Worm (Caenorhabditis elegans): ENCODE measurements around the gene srd-35.

srd-35 gene

DNA sequence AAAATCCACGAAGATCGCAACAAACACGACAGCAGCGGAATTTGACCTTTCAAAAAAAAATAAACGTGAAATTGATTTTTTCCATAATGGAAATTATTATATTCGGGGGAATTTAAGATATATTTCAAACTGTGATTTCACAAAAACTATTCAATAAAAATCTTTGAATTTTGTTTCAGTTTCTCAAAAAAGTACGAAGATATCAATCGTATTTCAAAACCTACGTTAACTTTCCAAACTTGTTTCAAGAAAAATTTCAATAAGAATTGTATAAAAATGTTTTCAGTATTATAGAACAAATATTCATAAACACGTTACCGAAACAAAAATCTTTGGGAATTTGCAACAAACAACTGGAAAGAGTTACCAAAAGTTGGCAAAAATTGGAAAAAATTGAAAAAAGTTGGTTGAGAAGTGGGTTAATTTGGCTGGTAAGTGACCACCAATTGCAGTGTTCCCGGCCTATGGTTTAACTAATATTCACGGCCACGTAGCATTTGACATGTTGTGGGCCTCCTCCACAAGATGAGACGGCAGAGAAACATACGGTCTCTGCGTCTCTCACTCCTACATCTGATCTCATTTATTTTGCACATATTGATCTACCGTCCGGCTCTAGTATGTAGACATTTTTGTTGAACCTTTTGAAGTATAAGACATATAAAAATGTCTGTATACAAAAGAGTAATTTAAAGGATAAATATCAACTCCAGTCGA lies 13.2 kb upstream of the srd-35 start, which contains the start of the genes T16G1.9 and T16G1.18 (continued):
- TF ChIP-seq nhr-6 (tag; optimal IDR thresholded peaks at IDR 0.05) (peak; percentile 98), mep-1 (tag; optimal IDR thresholded peaks at IDR 0.05) (peak; percentile 64), arid-1 (GFP tag; conservative IDR thresholded peaks at IDR 0.05) (no peak)

DNA sequence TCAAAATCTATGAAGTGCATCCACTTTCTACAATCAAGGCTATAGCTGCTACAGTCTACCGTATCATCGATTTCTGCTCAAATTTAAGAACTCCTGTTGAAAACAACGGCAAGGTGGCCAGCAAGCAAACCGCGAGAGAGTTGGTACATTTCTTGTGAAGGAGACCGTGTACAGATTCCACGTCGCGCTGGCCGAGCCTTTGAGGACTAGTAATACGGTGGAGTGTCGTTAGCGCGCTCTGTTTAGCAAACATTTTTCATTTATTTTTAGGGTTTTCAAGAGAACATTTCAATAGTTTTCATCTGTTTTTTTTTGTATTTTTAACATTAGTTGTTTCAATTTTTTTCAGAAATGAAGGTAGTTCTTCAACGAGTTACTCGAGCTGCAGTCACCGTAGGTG lies 11.9 kb upstream of the srd-35 start, which contains the start of gene pqn-68:
Gene pqn-68, plus strand, starts transcription at position 350 of the 400 bp plus-strand sequence.
- no peak for TF ChIP-seq madf-5 (GFP tag; IDR thresholded peaks at IDR 0.05)
- no peak for TF ChIP-seq F49E8.2 (tag; optimal IDR thresholded peaks at IDR 0.05; ENCODE audit: borderline replicate concordance)
- no peak for TF ChIP-seq ama-1 (optimal IDR thresholded peaks at IDR 0.05)
- TF ChIP-seq lin-15B (tag; optimal IDR thresholded peaks at IDR 0.05) = no peak
- TF ChIP-seq ctbp-1 (GFP tag; IDR thresholded peaks at IDR 0.05) = no peak
- TF ChIP-seq T26A8.4 (GFP tag; IDR thresholded peaks at IDR 0.05) = no peak
- TF ChIP-seq lin-13 (GFP tag; optimal IDR thresholded peaks at IDR 0.05) = no peak
- peak; percentile 92 for TF ChIP-seq T20F7.1 (GFP tag; optimal IDR thresholded peaks at IDR 0.05)
- TF ChIP-seq lir-3 (tag; optimal IDR thresholded peaks at IDR 0.05) = no peak
- TF ChIP-seq lin-1 (GFP tag; IDR thresholded peaks at IDR 0.05) = no peak
- peak; percentile 17 for TF ChIP-seq dve-1 (tag; optimal IDR thresholded peaks at IDR 0.05; ENCODE audit: insufficient read depth)
- TF ChIP-seq D1046.2 (GFP tag; IDR thresholded peaks at IDR 0.05) = no peak
- TF ChIP-seq ceh-32 (tag; optimal IDR thresholded peaks at IDR 0.05; ENCODE audit: poor library complexity) = no peak
- TF ChIP-seq nhr-42 (GFP tag; IDR thresholded peaks at IDR 0.05) = no peak
- TF ChIP-seq ces-1 (GFP tag; optimal IDR thresholded peaks at IDR 0.05) = no peak
- TF ChIP-seq rbr-2 (tag; optimal IDR thresholded peaks at IDR 0.05) = no peak
- TF ChIP-seq snpc-1.2 (GFP tag; IDR thresholded peaks at IDR 0.05) = no peak
- no peak for TF ChIP-seq madf-9 (GFP tag; conservative IDR thresholded peaks at IDR 0.05)
- no peak for TF ChIP-seq nhr-41 (GFP tag; IDR thresholded peaks at IDR 0.05)
- TF ChIP-seq lsy-2 (tag; optimal IDR thresholded peaks at IDR 0.05) = peak in 1 of 2 experiments; percentile 55
- no peak for TF ChIP-seq ZK546.5 (tag; optimal IDR thresholded peaks at IDR 0.05)
- TF ChIP-seq mxl-2 (GFP tag; conservative IDR thresholded peaks at IDR 0.05) = no peak
- no peak for TF ChIP-seq zag-1 (tag; optimal IDR thresholded peaks at IDR 0.05)
- no peak for TF ChIP-seq tag-97 (GFP tag; IDR thresholded peaks at IDR 0.05)
- TF ChIP-seq unc-130 (GFP tag; optimal IDR thresholded peaks at IDR 0.05) = no peak
- peak; percentile 85 for TF ChIP-seq mes-2 (tag; optimal IDR thresholded peaks at IDR 0.05; ENCODE audit: poor library complexity, severe bottlenecking)
- no peak for TF ChIP-seq nhr-77 (tag; optimal IDR thresholded peaks at IDR 0.05)
- TF ChIP-seq dpl-1 (GFP tag; optimal IDR thresholded peaks at IDR 0.05) = peak; percentile 25
- no peak for TF ChIP-seq nhr-10 (tag; optimal IDR thresholded peaks at IDR 0.05)
- no peak for TF ChIP-seq mdl-1 (tag; optimal IDR thresholded peaks at IDR 0.05)
- TF ChIP-seq hlh-30 (tag; optimal IDR thresholded peaks at IDR 0.05; ENCODE audit: insufficient read depth) = peak; percentile 8
- no peak for TF ChIP-seq dmd-6 (GFP tag; IDR thresholded peaks at IDR 0.05)
- TF ChIP-seq ceh-82 (tag; optimal IDR thresholded peaks at IDR 0.05) = no peak
- no peak for TF ChIP-seq daf-16 (GFP tag; optimal IDR thresholded peaks at IDR 0.05)
- peak; percentile 6 for TF ChIP-seq daf-16 (tag; optimal IDR thresholded peaks at IDR 0.05)
- TF ChIP-seq spr-1 (tag; optimal IDR thresholded peaks at IDR 0.05) = no peak
- TF ChIP-seq zip-11 (GFP tag; IDR thresholded peaks at IDR 0.05) = no peak
- TF ChIP-seq mep-1 (tag; optimal IDR thresholded peaks at IDR 0.05) = no peak
- no peak for TF ChIP-seq nhr-25 (tag; optimal IDR thresholded peaks at IDR 0.05; ENCODE audit: borderline replicate concordance, insufficient read depth)
- no peak for TF ChIP-seq ceh-20 (GFP tag; IDR thresholded peaks at IDR 0.05)
- TF ChIP-seq cey-2 (tag; optimal IDR thresholded peaks at IDR 0.05; ENCODE audit: borderline replicate concordance, insufficient read depth) = no peak
- TF ChIP-seq snpc-4 (tag; optimal IDR thresholded peaks at IDR 0.05) = no peak
- TF ChIP-seq aha-1 (tag) = peak; percentile 71
- no peak for TF ChIP-seq lim-7 (GFP tag; IDR thresholded peaks at IDR 0.05)
- TF ChIP-seq nhr-48 (tag; optimal IDR thresholded peaks at IDR 0.05) = no peak
- TF ChIP-seq nhr-28 (tag; optimal IDR thresholded peaks at IDR 0.05) = no peak
- no peak for TF ChIP-seq nhr-111 (GFP tag; optimal IDR thresholded peaks at IDR 0.05)

Measured in whole organism, L4 larva.